Fruit fly (Drosophila melanogaster) whole organism, embryonic: ENCODE results near the gene mRpS18C.
A peak's percentile ranks its signal among the peaks of the same experiment; 100 is the strongest.

Experiments used
- Asciz ChIP-seq: fragments of 200-800 bp; sonication (Bioruptor generic); optimal IDR thresholded peaks from 2 replicates; lab custom pipeline; 2017; ENCODE audit warnings: missing biosample characterization, mild to moderate bottlenecking, missing genetic modification characterization, missing genetic modification reagents
- Atf3 ChIP-seq: fragments of 200-800 bp; sonication (Bioruptor generic); optimal IDR thresholded peaks from 3 replicates; lab custom pipeline; 2016; ENCODE audit warnings: missing biosample characterization, missing genetic modification characterization
- Bteb2 ChIP-seq: fragments of 200-800 bp; sonication (Bioruptor generic); optimal IDR thresholded peaks from 2 replicates; lab custom pipeline; 2016; ENCODE audit warnings: missing biosample characterization, missing genetic modification characterization
- CG10979 ChIP-seq: fragments of 200-800 bp; sonication (Bioruptor generic); optimal IDR thresholded peaks from 2 replicates; lab custom pipeline; 2018; ENCODE audit warnings: missing biosample characterization, mild to moderate bottlenecking, missing genetic modification characterization, moderate library complexity
- CG11093 ChIP-seq: fragments of 200-800 bp; sonication (Bioruptor generic); IDR thresholded peaks from 3 replicates; pipeline ENCODE4 v1.3.6; 2022; ENCODE audit warnings: missing biosample characterization, missing genetic modification characterization
- CG12104 ChIP-seq: fragments of 200-800 bp; sonication (Bioruptor generic); optimal IDR thresholded peaks from 3 replicates; lab custom pipeline; 2016; ENCODE audit warnings: missing biosample characterization, missing genetic modification characterization
- CG13894 ChIP-seq: fragments of 200-800 bp; sonication (Bioruptor generic); optimal IDR thresholded peaks from 3 replicates; lab custom pipeline; 2018; ENCODE audit warnings: missing biosample characterization, mild to moderate bottlenecking, missing genetic modification characterization, moderate library complexity
- CG1529 ChIP-seq: fragments of 200-800 bp; sonication (Bioruptor generic); optimal IDR thresholded peaks from 3 replicates; lab custom pipeline; 2018; ENCODE audit warnings: missing biosample characterization, missing genetic modification characterization
- CG1603 ChIP-seq: fragments of 200-800 bp; sonication (Bioruptor generic); optimal IDR thresholded peaks from 2 replicates; lab custom pipeline; 2019; ENCODE audit warnings: missing biosample characterization, mild to moderate bottlenecking, missing genetic modification characterization, moderate library complexity
- CG1792 ChIP-seq: fragments of 200-800 bp; sonication (Bioruptor generic); optimal IDR thresholded peaks from 2 replicates; lab custom pipeline; 2016; ENCODE audit warnings: missing biosample characterization, missing genetic modification characterization
- CG2116 ChIP-seq: fragments of 200-800 bp; sonication (Bioruptor generic); optimal IDR thresholded peaks from 3 replicates; lab custom pipeline; 2018; ENCODE audit warnings: missing biosample characterization, mild to moderate bottlenecking, missing genetic modification characterization
- CG2129 ChIP-seq: fragments of 200-800 bp; sonication (Bioruptor generic); IDR thresholded peaks from 2 replicates; pipeline ENCODE4 v1.3.6; 2022; ENCODE audit warnings: missing biosample characterization, missing genetic modification characterization; ENCODE audit not compliant: partially characterized antibody
- CG31224 ChIP-seq: fragments of 200-800 bp; sonication (Bioruptor generic); IDR thresholded peaks from 2 replicates; pipeline ENCODE4 v1.3.6; 2022; ENCODE audit warnings: missing biosample characterization, missing genetic modification characterization
- CG32532 ChIP-seq: fragments of 200-800 bp; sonication (Bioruptor generic); IDR thresholded peaks from 2 replicates; pipeline ENCODE4 v1.3.6; 2022; ENCODE audit warnings: missing biosample characterization, missing genetic modification characterization
- CG4820 ChIP-seq: fragments of 200-800 bp; sonication (Bioruptor generic); optimal IDR thresholded peaks from 3 replicates; lab custom pipeline; 2016; ENCODE audit warnings: missing biosample characterization, missing genetic modification characterization
- CG6254 ChIP-seq: fragments of 200-800 bp; sonication (Bioruptor generic); optimal IDR thresholded peaks from 3 replicates; lab custom pipeline; 2017; ENCODE audit warnings: mild to moderate bottlenecking, missing biosample characterization, missing genetic modification reagents, missing genetic modification characterization
- CG6813 ChIP-seq: fragments of 200-800 bp; sonication (Bioruptor generic); optimal IDR thresholded peaks from 2 replicates; lab custom pipeline; 2017; ENCODE audit warnings: missing biosample characterization, missing genetic modification characterization, mild to moderate bottlenecking, moderate library complexity, missing genetic modification reagents
- CG6854 ChIP-seq: fragments of 200-800 bp; sonication (Bioruptor generic); optimal IDR thresholded peaks from 3 replicates; lab custom pipeline; 2017; ENCODE audit warnings: missing biosample characterization, mild to moderate bottlenecking, missing genetic modification characterization
- CG8359 ChIP-seq: fragments of 200-800 bp; sonication (Bioruptor generic); optimal IDR thresholded peaks from 2 replicates; lab custom pipeline; 2017; ENCODE audit warnings: missing biosample characterization, mild to moderate bottlenecking, missing genetic modification characterization, borderline replicate concordance
- CG8944 ChIP-seq: fragments of 200-800 bp; sonication (Bioruptor generic); optimal IDR thresholded peaks from 3 replicates; lab custom pipeline; 2016; ENCODE audit warnings: missing biosample characterization, missing genetic modification characterization
- D19A ChIP-seq: fragments of 200-800 bp; optimal IDR thresholded peaks from 3 replicates; lab custom pipeline; 2019; ENCODE audit warnings: missing biosample characterization, mild to moderate bottlenecking, missing genetic modification characterization, moderate library complexity
- E2f2 ChIP-seq: fragments of 200-800 bp; sonication (Bioruptor generic); IDR thresholded peaks from 2 replicates; pipeline ENCODE4 v1.3.6; 2022; ENCODE audit warnings: missing biosample characterization, missing genetic modification characterization
- GATAe ChIP-seq: fragments of 200-800 bp; sonication (Bioruptor generic); conservative IDR thresholded peaks from 2 replicates; pipeline ENCODE4 v1.3.6; 2022; ENCODE audit warnings: missing biosample characterization, missing genetic modification characterization
- Gsc ChIP-seq: fragments of 200-800 bp; sonication (Bioruptor generic); IDR thresholded peaks from 2 replicates; pipeline ENCODE4 v1.3.6; 2022; ENCODE audit warnings: missing biosample characterization, missing genetic modification characterization
- H2.0 ChIP-seq: fragments of 200-800 bp; sonication (Bioruptor generic); IDR thresholded peaks from 2 replicates; pipeline ENCODE4 v1.3.6; 2022; ENCODE audit warnings: missing biosample characterization, missing genetic modification characterization
- HHEX ChIP-seq: fragments of 200-800 bp; sonication (Bioruptor generic); optimal IDR thresholded peaks from 3 replicates; lab custom pipeline; 2017; ENCODE audit warnings: missing biosample characterization, mild to moderate bottlenecking, missing genetic modification characterization, missing genetic modification reagents
- Oaz ChIP-seq: fragments of 200-800 bp; sonication (Bioruptor generic); IDR thresholded peaks from 2 replicates; pipeline ENCODE4 v1.3.6; 2022; ENCODE audit warnings: missing biosample characterization, missing genetic modification characterization
- Vsx1 ChIP-seq: fragments of 200-800 bp; sonication (Bioruptor generic); optimal IDR thresholded peaks from 2 replicates; lab custom pipeline; 2017; ENCODE audit warnings: missing biosample characterization, mild to moderate bottlenecking, missing genetic modification characterization, missing genetic modification reagents
- ci ChIP-seq: fragments of 200-800 bp; sonication (Bioruptor generic); IDR thresholded peaks from 3 replicates; pipeline ENCODE4 v1.3.6; 2022; ENCODE audit warnings: missing biosample characterization, missing genetic modification characterization
- da ChIP-seq: fragments of 200-800 bp; sonication (Bioruptor generic); optimal IDR thresholded peaks from 2 replicates; lab custom pipeline; 2016; ENCODE audit warnings: missing biosample characterization, missing genetic modification characterization
- dati ChIP-seq: fragments of 200-800 bp; sonication (Bioruptor generic); IDR thresholded peaks from 2 replicates; pipeline ENCODE4 v1.3.6; 2022; ENCODE audit warnings: missing biosample characterization, missing genetic modification characterization
- dpn ChIP-seq, 2 experiments: fragments of 200-800 bp; sonication (Bioruptor generic); optimal IDR thresholded peaks; 3 replicates each; lab custom pipeline; 2016; ENCODE audit warnings: missing biosample characterization in 2 of 2, missing genetic modification characterization in 2 of 2
- emc ChIP-seq: fragments of 200-800 bp; sonication (Bioruptor generic); optimal IDR thresholded peaks from 2 replicates; lab custom pipeline; 2016; ENCODE audit warnings: missing biosample characterization, missing genetic modification characterization
- fd102C ChIP-seq: fragments of 200-800 bp; sonication (Bioruptor generic); optimal IDR thresholded peaks from 2 replicates; lab custom pipeline; 2018; ENCODE audit warnings: missing biosample characterization, mild to moderate bottlenecking, missing genetic modification characterization, moderate library complexity
- gcm2 ChIP-seq: fragments of 200-800 bp; sonication (Bioruptor generic); optimal IDR thresholded peaks from 2 replicates; lab custom pipeline; 2016; ENCODE audit warnings: missing biosample characterization, missing genetic modification characterization
- gfzf ChIP-seq: fragments of 200-800 bp; sonication (Bioruptor generic); optimal IDR thresholded peaks from 2 replicates; lab custom pipeline; 2016; ENCODE audit warnings: missing biosample characterization, mild to moderate bottlenecking, missing genetic modification characterization, moderate library complexity
- hb ChIP-seq: fragments of 200-800 bp; sonication (Bioruptor generic); IDR thresholded peaks from 3 replicates; pipeline ENCODE4 v1.3.6; 2022; ENCODE audit warnings: missing biosample characterization, missing genetic modification characterization; ENCODE audit not compliant: partially characterized antibody
- mirr ChIP-seq: fragments of 200-800 bp; sonication (Bioruptor generic); optimal IDR thresholded peaks from 3 replicates; lab custom pipeline; 2018; ENCODE audit warnings: missing biosample characterization, mild to moderate bottlenecking, missing genetic modification characterization
- nmo ChIP-seq: fragments of 200-800 bp; sonication (Bioruptor generic); optimal IDR thresholded peaks from 2 replicates; lab custom pipeline; 2018; ENCODE audit warnings: missing biosample characterization, mild to moderate bottlenecking, missing genetic modification characterization, moderate library complexity
- pan ChIP-seq, 4 experiments: fragments of >200 bp in 3 of 4; fragments of 200-800 bp in 1 of 4; sonication (Bioruptor generic) in 1 of 4; optimal IDR thresholded peaks in 3 of 4; IDR thresholded peaks in 1 of 4; 2 replicates each; pipeline versions ENCODE4 v1.3.6 to Lab custom; 2017 to 2022; ENCODE audit warnings: missing biosample characterization in 2 of 4, missing genetic modification characterization in 2 of 4, mixed read lengths in 1 of 4
- pzg ChIP-seq: fragments of 200-800 bp; sonication (Bioruptor generic); optimal IDR thresholded peaks from 3 replicates; lab custom pipeline; 2018; ENCODE audit warnings: missing biosample characterization, mild to moderate bottlenecking, missing genetic modification characterization, moderate library complexity
- salm ChIP-seq: fragments of 200-800 bp; sonication (Bioruptor generic); optimal IDR thresholded peaks from 2 replicates; lab custom pipeline; 2018; ENCODE audit warnings: missing biosample characterization, mild to moderate bottlenecking, missing genetic modification characterization
- so ChIP-seq: fragments of 200-800 bp; sonication (Bioruptor generic); IDR thresholded peaks from 3 replicates; pipeline ENCODE4 v1.3.6; 2022; ENCODE audit warnings: missing biosample characterization, missing genetic modification characterization
- sqz ChIP-seq: fragments of 200-800 bp; sonication (Bioruptor generic); optimal IDR thresholded peaks from 3 replicates; lab custom pipeline; 2018; ENCODE audit warnings: missing biosample characterization, mild to moderate bottlenecking, missing genetic modification characterization
- trem ChIP-seq: fragments of 200-800 bp; optimal IDR thresholded peaks from 3 replicates; lab custom pipeline; 2019; ENCODE audit warnings: missing biosample characterization, mild to moderate bottlenecking, missing genetic modification characterization, moderate library complexity
- unpg ChIP-seq: fragments of 200-800 bp; sonication (Bioruptor generic); optimal IDR thresholded peaks from 3 replicates; lab custom pipeline; 2018; ENCODE audit warnings: missing biosample characterization, mild to moderate bottlenecking, missing genetic modification characterization, moderate library complexity
- vnd ChIP-seq: fragments of 200-800 bp; sonication (Bioruptor generic); IDR thresholded peaks from 3 replicates; pipeline ENCODE4 v1.3.6; 2022; ENCODE audit warnings: missing biosample characterization, missing genetic modification characterization; ENCODE audit not compliant: partially characterized antibody
- zen ChIP-seq: fragments of 200-800 bp; sonication (Bioruptor generic); optimal IDR thresholded peaks from 3 replicates; lab custom pipeline; 2018; ENCODE audit warnings: missing biosample characterization, mild to moderate bottlenecking, missing genetic modification characterization, moderate library complexity
- zf30C ChIP-seq: fragments of 200-800 bp; sonication (Bioruptor generic); optimal IDR thresholded peaks from 3 replicates; lab custom pipeline; 2018; ENCODE audit warnings: missing biosample characterization, mild to moderate bottlenecking, missing genetic modification characterization
- zfh2 ChIP-seq: fragments of 200-800 bp; sonication (Bioruptor generic); optimal IDR thresholded peaks from 2 replicates; lab custom pipeline; 2016; ENCODE audit warnings: missing biosample characterization, missing genetic modification characterization

The mRpS18C gene

DNA sequence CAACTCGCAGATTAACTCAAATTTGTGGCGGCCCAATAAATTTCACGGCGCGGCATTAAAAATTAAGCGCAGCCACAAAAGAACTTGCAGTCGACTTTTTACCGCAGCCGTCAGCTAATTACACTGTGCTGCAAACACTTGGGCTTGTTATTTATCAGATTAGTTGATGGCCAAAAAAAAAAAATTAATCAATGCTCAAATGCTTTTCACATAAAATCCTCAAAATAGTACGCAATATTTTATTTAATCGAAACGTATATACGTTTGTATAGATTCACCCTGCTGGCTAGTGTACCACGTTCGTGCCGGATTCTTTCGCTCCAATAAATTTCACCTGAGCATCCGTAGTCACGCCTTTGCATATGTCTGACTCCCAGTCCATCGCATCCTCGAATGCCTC is 10.0 kb upstream of the mRpS18C start (continued):
- TF ChIP-seq CG32532 (peak; percentile 42; the same call in 1 of the 2 replicates), CG6813 (no peak), CG11093 (peak; percentile 20; the same call in 1 of the 3 replicates), CG2129 (GFP tag; lab: Robert Waterston, UW) (no peak), GATAe (GFP tag; lab: Robert Waterston, UW) (no peak), CG4820 (peak; percentile 59), CG1529 (GFP tag; lab: Kevin White, UChicago) (no peak), D19A (peak; percentile 16), H2.0 (GFP tag; lab: Robert Waterston, UW) (0 out of 2 replicates have a peak, but pooled peaks have one; percentile 38), mirr (GFP tag; lab: Kevin White, UChicago) (no peak), unpg (GFP tag; lab: Kevin White, UChicago) (peak; percentile 72), hb (GFP tag; lab: Robert Waterston, UW) (no peak), Gsc (GFP tag; lab: Robert Waterston, UW) (no peak), CG1603 (tag; lab: Kevin White, UChicago) (peak; percentile 81), CG6254 (GFP tag; lab: Kevin White, UChicago) (peak; percentile 66), Asciz (GFP tag; lab: Kevin White, UChicago) (peak; percentile 52), CG8359 (GFP tag; lab: Kevin White, UChicago) (no peak), CG8944 (GFP tag; lab: Kevin White, UChicago) (peak; percentile 39), CG12104 (GFP tag; lab: Kevin White, UChicago) (peak; percentile 7), zen (tag; lab: Kevin White, UChicago) (peak; percentile 19), gcm2 (GFP tag; lab: Kevin White, UChicago) (no peak), Vsx1 (peak; percentile 45), CG10979 (tag; lab: Kevin White, UChicago) (peak; percentile 73), salm (tag; lab: Kevin White, UChicago) (no peak), fd102C (GFP tag; lab: Kevin White, UChicago) (no peak), sqz (GFP tag; lab: Kevin White, UChicago) (no peak), zf30C (GFP tag; lab: Kevin White, UChicago) (no peak), E2f2 (0 out of 2 replicates have a peak, but pooled peaks have one; percentile 18), zfh2 (GFP tag; lab: Kevin White, UChicago) (no peak), dati (GFP tag; lab: Robert Waterston, UW) (no peak), HHEX (GFP tag; lab: Kevin White, UChicago) (peak; percentile 28), CG13894 (no peak), pan (optimal IDR thresholded peaks at IDR 0.05; lab: Kevin White, UChicago) (no peak), pan (GFP tag; optimal IDR thresholded peaks at IDR 0.05 in 1 of 2, IDR thresholded peaks at IDR 0.05 in 1 of 2) (peak in 1 of 2 experiments; percentile 75), CG1792 (GFP tag; lab: Kevin White, UChicago) (peak; percentile 8), trem (tag; lab: Kevin White, UChicago) (peak; percentile 12), da (GFP tag; lab: Kevin White, UChicago) (no peak), Bteb2 (no peak), CG31224 (no peak), so (GFP tag; lab: Robert Waterston, UW) (peak; percentile 56; the same call in 1 of the 3 replicates), pzg (GFP tag; lab: Kevin White, UChicago) (no peak), dpn (GFP tag; optimal IDR thresholded peaks at IDR 0.05; lab: Kevin White, UChicago) (peak in 1 of 2 experiments; percentile 49), vnd (no peak), gfzf (GFP tag; lab: Kevin White, UChicago) (no peak), nmo (GFP tag; lab: Kevin White, UChicago) (peak; percentile 70), Oaz (GFP tag; lab: Robert Waterston, UW) (no peak), CG2116 (GFP tag; lab: Kevin White, UChicago) (no peak), CG6854 (GFP tag; lab: Kevin White, UChicago) (no peak), ci (peak; percentile 88), Atf3 (GFP tag; lab: Kevin White, UChicago) (peak; percentile 37), emc (no peak)
